Worm (Caenorhabditis elegans): Measurements from ENCODE around the gene scl-9.

scl-9 gene

ce11 chrIV:13046848-13047247 lies at the start of gene scl-9:
Gene scl-9 (plus strand): TSS chrIV:13047148.
- TF ChIP-seq lim-6 (tag; optimal IDR thresholded peaks at IDR 0.05): no peak
- no peak for TF ChIP-seq ceh-6 (GFP tag; optimal IDR thresholded peaks at IDR 0.05)
- no peak for TF ChIP-seq hlh-6 (tag; optimal IDR thresholded peaks at IDR 0.05)
- no peak for TF ChIP-seq che-1 (tag; optimal IDR thresholded peaks at IDR 0.05)
- TF ChIP-seq nfya-1 (tag; optimal IDR thresholded peaks at IDR 0.05): no peak
- no peak for TF ChIP-seq nhr-11 (tag; optimal IDR thresholded peaks at IDR 0.05)
- TF ChIP-seq unc-3 (GFP tag; conservative IDR thresholded peaks at IDR 0.05): no peak
- TF ChIP-seq unc-3 (tag; optimal IDR thresholded peaks at IDR 0.05): no peak
- TF ChIP-seq C38D4.7 (GFP tag; optimal IDR thresholded peaks at IDR 0.05): no peak
- TF ChIP-seq madf-2 (tag; optimal IDR thresholded peaks at IDR 0.05): no peak
- no peak for TF ChIP-seq fax-1 (tag; optimal IDR thresholded peaks at IDR 0.05)
- no peak for TF ChIP-seq hlh-30 (tag; optimal IDR thresholded peaks at IDR 0.05; ENCODE audit: insufficient read depth)
- TF ChIP-seq ceh-48 (tag; optimal IDR thresholded peaks at IDR 0.05): no peak
- no peak for TF ChIP-seq pros-1 (tag; optimal IDR thresholded peaks at IDR 0.05)
- no peak for TF ChIP-seq hlh-13 (GFP tag; optimal IDR thresholded peaks at IDR 0.05)
- TF ChIP-seq nhr-232 (tag; optimal IDR thresholded peaks at IDR 0.05): no peak
- no peak for TF ChIP-seq elt-4 (tag; optimal IDR thresholded peaks at IDR 0.05)
- no peak for TF ChIP-seq ama-1 (optimal IDR thresholded peaks at IDR 0.05)
- no peak for TF ChIP-seq C08G9.2 (tag; optimal IDR thresholded peaks at IDR 0.05)

- no peak for TF ChIP-seq K09A11.1 (tag; optimal IDR thresholded peaks at IDR 0.05; ENCODE audit: insufficient read depth)
- no peak for TF ChIP-seq ceh-19 (GFP tag; optimal IDR thresholded peaks at IDR 0.05)
- no peak for TF ChIP-seq sox-4 (tag; optimal IDR thresholded peaks at IDR 0.05)
- no peak for TF ChIP-seq hlh-13 (GFP tag; optimal IDR thresholded peaks at IDR 0.05)
- no peak for TF ChIP-seq pha-2 (tag; optimal IDR thresholded peaks at IDR 0.05)
- no peak for TF ChIP-seq dve-1 (tag; optimal IDR thresholded peaks at IDR 0.05)
These were observed 49.4 kb upstream of the scl-9 start for ce11 chrIV:12997560-12997959.

DNA sequence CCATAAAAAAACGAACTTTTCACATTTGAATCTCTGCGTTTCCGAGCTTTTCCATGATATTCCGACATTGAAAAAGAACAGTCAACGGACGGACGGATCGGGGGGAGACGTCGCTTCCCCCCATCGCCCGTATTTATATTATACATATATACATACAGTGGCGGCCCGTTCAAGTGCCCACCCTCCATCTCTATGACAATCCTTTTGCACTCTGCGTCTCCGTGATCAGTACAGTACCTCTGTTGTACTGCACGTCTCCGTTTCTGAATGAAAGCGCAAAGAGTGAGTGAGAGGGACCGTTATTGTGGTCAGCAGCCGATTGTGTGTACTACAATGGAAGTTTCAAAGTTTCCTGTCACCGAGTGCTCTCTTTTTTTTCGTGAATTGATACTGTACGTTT lies 47.9 kb upstream of the scl-9 start:
- TF ChIP-seq pros-1 (tag; optimal IDR thresholded peaks at IDR 0.05) (no peak), ceh-2 (tag; optimal IDR thresholded peaks at IDR 0.05) (peak; percentile 30), pax-1 (tag; optimal IDR thresholded peaks at IDR 0.05) (peak; percentile 17), pat-9 (tag; optimal IDR thresholded peaks at IDR 0.05) (no peak), elt-2 (tag; optimal IDR thresholded peaks at IDR 0.05) (no peak), elt-4 (tag; optimal IDR thresholded peaks at IDR 0.05) (no peak), ets-4 (tag; optimal IDR thresholded peaks at IDR 0.05) (no peak), fax-1 (tag; optimal IDR thresholded peaks at IDR 0.05) (no peak), hlh-6 (tag; optimal IDR thresholded peaks at IDR 0.05) (no peak), ceh-22 (tag; optimal IDR thresholded peaks at IDR 0.05) (peak; percentile 63)

ce11 chrIV:13008405-13009208 lies 38.3 kb upstream of the scl-9 start, which contains the start of gene mbk-2:
Gene mbk-2 (plus strand): TSS chrIV:13009158.
- TF ChIP-seq elt-2 (tag; optimal IDR thresholded peaks at IDR 0.05) (peak; percentile 53), lim-6 (tag; optimal IDR thresholded peaks at IDR 0.05) (no peak)

DNA sequence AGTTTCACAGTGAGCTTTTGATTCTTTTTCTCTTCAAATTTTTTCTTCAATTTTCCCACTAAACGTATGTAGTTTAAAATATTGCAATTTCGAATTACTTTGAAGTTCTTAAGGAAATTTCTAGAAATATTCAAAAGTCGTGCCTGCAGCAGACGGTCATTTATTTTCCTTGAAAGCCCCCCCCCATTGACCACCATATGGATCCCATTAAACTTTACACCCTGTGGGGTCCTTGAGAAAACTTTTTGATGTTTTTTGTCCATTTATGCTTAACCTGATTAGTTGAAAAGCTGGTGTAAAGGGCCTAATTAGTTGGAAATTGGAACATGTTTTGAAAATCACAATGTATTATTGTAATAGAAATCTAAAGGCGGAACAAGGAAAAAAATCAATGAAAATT lies 37.4 kb upstream of the scl-9 start:
- no peak for TF ChIP-seq nhr-232 (tag; optimal IDR thresholded peaks at IDR 0.05)
- no peak for TF ChIP-seq T23F11.4 (GFP tag; optimal IDR thresholded peaks at IDR 0.05)
- no peak for TF ChIP-seq hlh-8 (tag; optimal IDR thresholded peaks at IDR 0.05)
- no peak for TF ChIP-seq sdc-2 (tag; optimal IDR thresholded peaks at IDR 0.05)
- TF ChIP-seq npax-4 (tag; optimal IDR thresholded peaks at IDR 0.05): no peak
- TF ChIP-seq ceh-18 (tag; optimal IDR thresholded peaks at IDR 0.05): no peak
- no peak for TF ChIP-seq unc-3 (GFP tag; conservative IDR thresholded peaks at IDR 0.05)
- TF ChIP-seq unc-3 (tag; optimal IDR thresholded peaks at IDR 0.05): no peak
- no peak for TF ChIP-seq ceh-31 (tag; optimal IDR thresholded peaks at IDR 0.05)
- TF ChIP-seq nfya-1 (tag; optimal IDR thresholded peaks at IDR 0.05): no peak
- no peak for TF ChIP-seq dmd-4 (tag; optimal IDR thresholded peaks at IDR 0.05; ENCODE audit: borderline replicate concordance)
- no peak for TF ChIP-seq hlh-30 (tag; optimal IDR thresholded peaks at IDR 0.05; ENCODE audit: insufficient read depth)
- TF ChIP-seq K09A11.1 (tag; optimal IDR thresholded peaks at IDR 0.05; ENCODE audit: insufficient read depth): no peak
- TF ChIP-seq elt-4 (tag; optimal IDR thresholded peaks at IDR 0.05): no peak
- TF ChIP-seq hlh-13 (GFP tag; optimal IDR thresholded peaks at IDR 0.05): no peak
- no peak for TF ChIP-seq pha-4 (tag; optimal IDR thresholded peaks at IDR 0.05)
- no peak for TF ChIP-seq ref-2 (tag; optimal IDR thresholded peaks at IDR 0.05)
- TF ChIP-seq unc-86 (tag; optimal IDR thresholded peaks at IDR 0.05): no peak
